Worm (Caenorhabditis elegans): ENCODE results near the gene samp-1.

ce11 chrII:11284701-11285100 lies 18.0 kb upstream of the samp-1 start:
- TF ChIP-seq tab-1 (GFP tag; IDR thresholded peaks at IDR 0.05) (no peak), klf-2 (GFP tag; conservative IDR thresholded peaks at IDR 0.05) (no peak), ref-1 (GFP tag; conservative IDR thresholded peaks at IDR 0.05) (no peak), cog-1 (tag; optimal IDR thresholded peaks at IDR 0.05) (no peak)

Data from whole organism, midembryonic.